Worm (Caenorhabditis elegans): ENCODE data around the gene zig-10.

Gene zig-10

ce11 chrII:6379038-6379563, 19.4 kb upstream of the zig-10 start:
- TF ChIP-seq gei-8 (GFP tag; optimal IDR thresholded peaks at IDR 0.05) = no peak
- TF ChIP-seq dmd-6 (GFP tag; IDR thresholded peaks at IDR 0.05) = 0 out of 2 replicates have a peak, but pooled peaks have one; percentile 12
- TF ChIP-seq hlh-30 (tag; optimal IDR thresholded peaks at IDR 0.05; ENCODE audit: insufficient read depth) = peak; percentile 57
- TF ChIP-seq nhr-28 (tag; optimal IDR thresholded peaks at IDR 0.05) = peak; percentile 54
- peak; percentile 7 for TF ChIP-seq mep-1 (tag; optimal IDR thresholded peaks at IDR 0.05)
- TF ChIP-seq mdl-1 (tag; optimal IDR thresholded peaks at IDR 0.05) = peak in 1 of 2 experiments; percentile 27
- TF ChIP-seq lin-13 (GFP tag; optimal IDR thresholded peaks at IDR 0.05) = no peak
- TF ChIP-seq jun-1 (tag; optimal IDR thresholded peaks at IDR 0.05) = no peak
- no peak for TF ChIP-seq nhr-11 (tag; optimal IDR thresholded peaks at IDR 0.05)
- no peak for TF ChIP-seq Y5F2A.4 (GFP tag; optimal IDR thresholded peaks at IDR 0.05)

DNA sequence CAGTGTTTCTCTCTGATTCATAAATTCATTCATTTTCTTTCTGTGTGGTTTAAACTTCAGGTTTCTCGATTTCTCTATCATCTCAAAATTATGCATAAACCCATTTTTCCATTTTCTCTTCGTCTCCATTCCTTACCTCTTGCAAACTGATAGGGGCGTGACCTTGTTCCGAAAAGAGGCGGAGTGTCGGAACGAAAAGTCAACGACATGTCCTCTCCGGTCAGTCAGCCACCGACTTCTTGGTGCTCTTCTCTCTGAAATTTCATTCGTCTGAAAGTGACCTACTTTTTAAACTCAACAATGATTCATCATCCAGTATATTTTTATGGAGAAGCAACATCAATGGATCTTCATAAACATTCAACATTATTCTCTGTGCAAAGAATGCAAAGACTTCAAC, 17.6 kb upstream of the zig-10 start, which contains the start of gene F58F12.12:
TSS of gene F58F12.12 (plus strand) at position 301 of the 400 bp plus-strand sequence.
- TF ChIP-seq ZK337.2 (GFP tag; IDR thresholded peaks at IDR 0.05) (no peak), aha-1 (tag) (peak; percentile 75)

DNA sequence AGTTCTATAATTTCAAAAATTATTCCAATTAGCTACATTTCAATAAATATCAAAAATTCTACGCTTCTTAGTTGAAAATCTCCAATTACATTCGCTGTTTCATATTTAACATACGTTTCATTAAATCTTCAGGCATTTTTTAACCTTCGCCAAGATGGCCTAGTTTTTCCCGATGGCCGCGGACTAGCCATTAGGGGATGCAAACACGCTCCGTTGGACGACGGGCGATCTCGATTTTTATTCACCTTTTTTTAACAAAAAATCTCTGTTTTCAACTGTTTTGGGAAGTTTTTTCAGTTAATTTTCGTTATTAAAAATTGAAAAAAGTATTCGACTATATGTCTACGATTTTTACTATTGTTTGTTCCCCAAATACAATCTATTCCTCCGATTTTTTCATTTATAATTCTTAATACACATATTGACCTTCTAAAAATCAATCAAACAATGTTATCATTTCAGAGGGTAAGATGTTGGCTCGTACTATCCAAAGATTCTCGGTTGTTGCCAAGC, 15.3 kb upstream of the zig-10 start, which contains the start of gene F58F12.1:
TSS of gene F58F12.1 (plus strand) at position 463 of the 513 bp plus-strand sequence.
- TF ChIP-seq lin-29 (GFP tag; IDR thresholded peaks at IDR 0.05) = no peak
- TF ChIP-seq dmd-8 (GFP tag; IDR thresholded peaks at IDR 0.05) = no peak
- peak; percentile 90 for TF ChIP-seq unc-130 (GFP tag; optimal IDR thresholded peaks at IDR 0.05)
- TF ChIP-seq rbr-2 (tag; optimal IDR thresholded peaks at IDR 0.05) = peak; percentile 38
- TF ChIP-seq mxl-3 (GFP tag; optimal IDR thresholded peaks at IDR 0.05) = no peak
- TF ChIP-seq nhr-6 (tag; optimal IDR thresholded peaks at IDR 0.05) = peak; percentile 43
- TF ChIP-seq mep-1 (tag; optimal IDR thresholded peaks at IDR 0.05) = peak; percentile 66
- peak in 1 of 2 experiments; percentile 75 for TF ChIP-seq hif-1 (tag; optimal IDR thresholded peaks at IDR 0.05)
- no peak for TF ChIP-seq daf-16 (GFP tag; optimal IDR thresholded peaks at IDR 0.05)
- peak; percentile 50 for TF ChIP-seq daf-16 (tag; optimal IDR thresholded peaks at IDR 0.05)
- TF ChIP-seq lir-3 (tag; optimal IDR thresholded peaks at IDR 0.05) = no peak
- peak; percentile 97 for TF ChIP-seq mes-2 (tag; optimal IDR thresholded peaks at IDR 0.05; ENCODE audit: poor library complexity, severe bottlenecking)
- peak in 1 of 2 experiments; percentile 81 for TF ChIP-seq lsy-2 (tag; optimal IDR thresholded peaks at IDR 0.05)
- no peak for TF ChIP-seq tag-97 (GFP tag; IDR thresholded peaks at IDR 0.05)
- TF ChIP-seq R02D3.7 (tag; optimal IDR thresholded peaks at IDR 0.05) = no peak
- no peak for TF ChIP-seq lin-1 (GFP tag; IDR thresholded peaks at IDR 0.05)
- TF ChIP-seq dmd-6 (GFP tag; IDR thresholded peaks at IDR 0.05) = peak; percentile 14; the same call in 1 of the 2 replicates
- peak; percentile 31 for TF ChIP-seq hlh-11 (tag; optimal IDR thresholded peaks at IDR 0.05)
- TF ChIP-seq Y75B8A.6 (GFP tag; IDR thresholded peaks at IDR 0.05) = no peak
- TF ChIP-seq jun-1 (tag; optimal IDR thresholded peaks at IDR 0.05) = no peak
- no peak for TF ChIP-seq fkh-10 (GFP tag; optimal IDR thresholded peaks at IDR 0.05)
- TF ChIP-seq lin-13 (GFP tag; optimal IDR thresholded peaks at IDR 0.05) = peak; percentile 43
- TF ChIP-seq dpl-1 (GFP tag; optimal IDR thresholded peaks at IDR 0.05) = peak; percentile 56
- no peak for TF ChIP-seq spr-1 (tag; optimal IDR thresholded peaks at IDR 0.05)
- TF ChIP-seq lin-39 (tag; optimal IDR thresholded peaks at IDR 0.05) = no peak
- no peak for TF ChIP-seq egl-27 (tag; optimal IDR thresholded peaks at IDR 0.05)
- no peak for TF ChIP-seq set-16 (GFP tag; IDR thresholded peaks at IDR 0.05)
- TF ChIP-seq hlh-30 (tag; optimal IDR thresholded peaks at IDR 0.05; ENCODE audit: insufficient read depth) = peak; percentile 52
- TF ChIP-seq ztf-7 (tag; optimal IDR thresholded peaks at IDR 0.05) = no peak
- no peak for TF ChIP-seq fos-1 (tag; optimal IDR thresholded peaks at IDR 0.05)
- TF ChIP-seq gei-8 (GFP tag; optimal IDR thresholded peaks at IDR 0.05) = no peak
- TF ChIP-seq aha-1 (tag) = peak; percentile 24
- TF ChIP-seq ZK337.2 (GFP tag; IDR thresholded peaks at IDR 0.05) = peak; percentile 47; the same call in 1 of the 2 replicates
- peak in 1 of 2 experiments; percentile 75 for TF ChIP-seq unc-62 (GFP tag; optimal IDR thresholded peaks at IDR 0.05 in 1 of 2)
- TF ChIP-seq unc-62 (tag; optimal IDR thresholded peaks at IDR 0.05) = no peak
- TF ChIP-seq Y5F2A.4 (GFP tag; optimal IDR thresholded peaks at IDR 0.05) = no peak
- TF ChIP-seq nhr-41 (GFP tag; IDR thresholded peaks at IDR 0.05) = no peak
- peak; percentile 50 for TF ChIP-seq dve-1 (tag; optimal IDR thresholded peaks at IDR 0.05; ENCODE audit: insufficient read depth)
- TF ChIP-seq ceh-32 (tag; optimal IDR thresholded peaks at IDR 0.05; ENCODE audit: poor library complexity) = no peak
- no peak for TF ChIP-seq sdz-12 (GFP tag; optimal IDR thresholded peaks at IDR 0.05)
- peak; percentile 55 for TF ChIP-seq nhr-28 (tag; optimal IDR thresholded peaks at IDR 0.05)
- no peak for TF ChIP-seq ztf-11 (tag; optimal IDR thresholded peaks at IDR 0.05)
- TF ChIP-seq Y105C5A.15 (GFP tag; IDR thresholded peaks at IDR 0.05) = no peak
- TF ChIP-seq nhr-11 (tag; optimal IDR thresholded peaks at IDR 0.05) = peak; percentile 21
